Fruit fly (Drosophila melanogaster): ENCODE measurements around the gene CG6733.

CG6733 gene

dm6 chr3R:23097197-23097809 lies at the start of gene CG6733:
Gene CG6733, plus strand, starts transcription at chr3R:23097728.
- no peak for TF ChIP-seq CG17801 (GFP tag; optimal IDR thresholded peaks at IDR 0.05; ENCODE audit: partially characterized antibody)

DNA sequence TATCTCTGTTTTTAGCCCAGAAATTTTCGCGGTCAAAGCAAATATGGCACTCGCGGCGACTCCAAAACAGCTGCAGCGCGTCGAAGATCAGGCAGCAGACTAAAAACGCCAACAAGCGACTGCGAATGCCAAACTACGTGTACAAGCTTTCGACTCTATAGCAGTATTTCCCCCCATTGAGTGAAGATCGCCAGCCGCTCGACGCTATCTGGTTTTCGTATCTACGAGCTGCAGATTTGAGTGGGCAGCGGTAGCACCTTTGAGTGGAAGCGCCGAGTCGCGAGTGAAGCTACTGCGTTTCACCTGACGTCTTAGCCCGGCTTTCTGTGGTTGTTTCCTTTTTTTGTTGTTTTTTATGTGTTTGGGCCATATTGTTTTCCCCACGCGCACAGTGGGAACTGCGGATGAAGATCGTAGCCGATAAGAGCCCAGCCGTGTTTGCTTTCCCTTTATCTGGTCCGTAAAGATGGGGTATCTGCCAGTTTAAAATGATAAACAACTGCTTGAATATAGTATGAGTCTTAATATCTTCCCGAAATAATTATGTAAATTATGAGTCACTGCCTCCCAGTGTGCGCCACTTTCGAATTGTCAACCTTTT lies 49.3 kb upstream of the CG6733 start, which contains the start of gene CG17121:
Gene CG17121 (minus strand): TSS at position 126 of the 601 bp plus-strand sequence.
- no peak for TF ChIP-seq CG17801 (GFP tag; optimal IDR thresholded peaks at IDR 0.05; ENCODE audit: partially characterized antibody)

- TF ChIP-seq CG17801 (GFP tag; optimal IDR thresholded peaks at IDR 0.05; ENCODE audit: partially characterized antibody), result no peak
Measured at dm6 chr3R:23048690-23049118, 48.8 kb upstream of the CG6733 start.

dm6 chr3R:23051639-23052125 lies 45.8 kb upstream of the CG6733 start, which contains the start of gene Gr94a:
Gene Gr94a, plus strand, starts transcription at chr3R:23051689.
- no peak for TF ChIP-seq CG17801 (GFP tag; optimal IDR thresholded peaks at IDR 0.05; ENCODE audit: partially characterized antibody)

dm6 chr3R:23053135-23053730 lies 44.3 kb upstream of the CG6733 start:
- TF ChIP-seq CG17801 (GFP tag; optimal IDR thresholded peaks at IDR 0.05; ENCODE audit: partially characterized antibody), result no peak

DNA sequence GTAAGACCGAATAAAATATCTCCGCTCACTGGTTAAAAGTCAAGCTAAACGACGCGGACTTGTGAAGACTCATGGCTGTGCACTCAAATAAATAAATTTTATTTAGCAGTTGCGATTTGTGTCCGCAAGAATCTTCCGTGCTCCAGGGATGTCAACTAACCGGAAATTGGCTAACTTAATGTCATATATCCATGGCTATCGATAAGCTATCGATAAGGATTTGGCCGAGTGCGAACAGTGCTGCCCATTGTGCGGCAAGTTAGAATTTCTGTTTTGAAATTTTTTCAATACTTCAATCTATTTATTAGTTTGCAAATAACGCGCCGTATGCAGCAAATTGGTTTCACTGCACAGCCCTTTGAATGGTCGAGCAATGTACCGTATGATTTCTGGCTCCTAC lies 43.6 kb upstream of the CG6733 start, which contains the start of gene p53:
Gene p53 (minus strand): TSS at position 147 of the 400 bp plus-strand sequence.
- TF ChIP-seq CG17801 (GFP tag; optimal IDR thresholded peaks at IDR 0.05; ENCODE audit: partially characterized antibody), result no peak

dm6 chr3R:23056113-23056512 lies 41.4 kb upstream of the CG6733 start:
- no peak for TF ChIP-seq CG17801 (GFP tag; optimal IDR thresholded peaks at IDR 0.05; ENCODE audit: partially characterized antibody)

dm6 chr3R:23056753-23057152 lies 40.8 kb upstream of the CG6733 start:
- no peak for TF ChIP-seq CG17801 (GFP tag; optimal IDR thresholded peaks at IDR 0.05; ENCODE audit: partially characterized antibody)

DNA sequence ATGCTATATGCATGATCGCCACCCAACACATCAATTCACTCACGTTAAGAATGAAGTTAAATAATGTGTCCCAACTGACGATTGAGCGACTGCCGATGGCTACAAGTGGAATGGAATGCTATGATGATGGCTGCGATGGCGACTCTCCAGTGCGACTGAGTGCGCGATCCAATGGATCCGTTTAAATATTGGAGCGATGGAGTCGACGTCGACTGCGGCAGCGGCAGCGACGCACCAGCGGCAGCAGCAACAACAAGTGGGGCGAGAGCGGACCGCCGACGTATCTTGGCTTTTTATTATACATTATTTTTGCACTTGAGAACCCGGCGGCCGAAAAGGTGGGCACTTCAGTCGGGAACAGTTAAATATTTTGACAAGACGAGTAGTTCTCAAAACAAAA lies 40.1 kb upstream of the CG6733 start:
- no peak for TF ChIP-seq CG17801 (GFP tag; optimal IDR thresholded peaks at IDR 0.05; ENCODE audit: partially characterized antibody)

- TF ChIP-seq CG17801 (GFP tag; optimal IDR thresholded peaks at IDR 0.05; ENCODE audit: partially characterized antibody), result no peak
Measured at dm6 chr3R:23058858-23059257, 38.7 kb upstream of the CG6733 start, which contains the start of gene Ctns. Gene Ctns, minus strand, starts transcription at chr3R:23058958.

- TF ChIP-seq CG17801 (GFP tag; optimal IDR thresholded peaks at IDR 0.05; ENCODE audit: partially characterized antibody), result no peak
Measured at dm6 chr3R:23060166-23060565, 37.4 kb upstream of the CG6733 start.

- TF ChIP-seq CG17801 (GFP tag; optimal IDR thresholded peaks at IDR 0.05; ENCODE audit: partially characterized antibody), result peak; percentile 50
Measured at dm6 chr3R:23061209-23061608, 36.3 kb upstream of the CG6733 start, which contains the start of the genes sav and Ublcp1. Gene sav, minus strand, starts transcription at chr3R:23061304. Gene Ublcp1, plus strand, starts transcription at chr3R:23061493.

DNA sequence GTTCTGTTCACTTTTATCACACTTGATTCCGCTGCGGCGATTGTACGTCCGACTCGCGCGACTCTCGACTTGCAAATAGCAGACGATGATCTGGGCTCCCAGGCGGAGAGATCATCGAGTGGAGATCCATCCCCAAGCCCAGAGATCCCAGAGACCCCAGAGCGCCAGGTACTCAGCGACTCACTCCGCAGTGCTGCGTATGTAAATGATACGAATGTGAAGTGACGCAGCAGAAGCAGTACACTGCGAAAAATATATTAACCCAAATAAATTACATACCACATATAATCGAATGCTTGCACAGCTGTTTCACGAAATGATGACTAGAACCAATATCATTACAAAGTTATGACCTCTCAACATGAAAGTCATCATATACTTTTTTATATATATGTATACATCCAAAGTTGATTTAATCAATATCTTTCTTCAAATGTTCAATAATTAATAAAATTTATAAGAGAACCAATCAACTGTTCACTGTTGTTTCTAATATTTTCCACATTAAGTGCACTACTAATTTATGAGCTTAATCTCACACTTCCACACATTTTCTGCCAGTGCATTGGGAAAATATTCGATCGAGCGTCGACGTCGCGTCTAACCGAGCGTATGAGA lies 30.2 kb upstream of the CG6733 start, which contains the start of gene CG17111:
Gene CG17111 (minus strand): TSS at position 51 of the 618 bp plus-strand sequence.
- no peak for TF ChIP-seq CG17801 (GFP tag; optimal IDR thresholded peaks at IDR 0.05; ENCODE audit: partially characterized antibody)

DNA sequence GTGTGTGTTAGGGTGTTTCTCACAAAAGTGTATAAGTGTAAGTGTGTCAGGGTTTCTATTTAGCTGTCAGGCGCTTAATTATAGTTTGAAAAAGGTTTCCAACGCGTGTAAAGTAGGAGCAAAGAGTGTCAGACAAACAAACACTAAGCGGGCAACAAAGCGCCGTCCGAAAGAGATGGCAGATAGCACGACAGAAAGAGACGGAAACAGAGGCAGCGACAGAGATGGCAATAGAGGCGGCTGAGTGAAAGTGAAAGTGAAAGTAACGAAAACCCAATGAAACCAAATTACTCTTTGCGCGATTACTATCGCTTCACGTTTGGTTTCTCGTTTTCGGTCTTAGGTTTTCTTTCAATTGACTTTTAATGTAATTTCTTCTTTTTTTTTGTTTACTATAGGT lies 23.0 kb upstream of the CG6733 start:
- TF ChIP-seq CG17801 (GFP tag; optimal IDR thresholded peaks at IDR 0.05; ENCODE audit: partially characterized antibody), result no peak

DNA sequence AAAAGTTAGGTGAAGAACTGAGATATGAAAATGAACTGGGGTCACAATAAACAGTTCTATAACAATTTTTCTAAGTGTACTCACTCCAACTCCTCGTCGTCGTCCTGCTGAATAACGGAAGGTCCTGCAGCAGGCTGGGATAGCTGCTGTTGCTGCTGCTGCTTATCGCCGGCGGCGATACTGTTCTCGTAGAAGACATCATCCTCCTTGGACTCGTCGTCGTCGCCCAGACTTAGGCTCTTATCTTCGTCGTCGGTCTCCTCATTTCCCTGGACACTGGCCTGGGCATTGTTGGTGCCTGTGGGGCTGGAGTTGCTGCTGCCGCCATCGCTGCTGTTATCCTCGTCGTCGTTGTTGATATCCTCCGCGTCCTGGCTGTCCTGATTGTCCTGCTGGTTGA lies 16.3 kb upstream of the CG6733 start:
- TF ChIP-seq CG17801 (GFP tag; optimal IDR thresholded peaks at IDR 0.05; ENCODE audit: partially characterized antibody), result no peak
